Worm (Caenorhabditis elegans) whole organism, L1 larva: ENCODE measurements around the gene F44B9.5.

Experiments used
- F16B12.6 ChIP-seq: fragments of 150-350 bp; optimal IDR thresholded peaks from 2 replicates; lab custom pipeline; 2014; ENCODE audit warnings: missing biosample characterization, missing genetic modification characterization
- ama-1 ChIP-seq: fragments of 150-350 bp; optimal IDR thresholded peaks from 2 replicates; lab custom pipeline; 2014
- blmp-1 ChIP-seq: fragments of 150-350 bp; optimal IDR thresholded peaks from 2 replicates; lab custom pipeline; 2014; ENCODE audit warnings: missing biosample characterization, missing genetic modification characterization
- ceh-82 ChIP-seq, 3 experiments: fragments of 150-350 bp in 1 of 3; sonication (generic microtip) in 2 of 3; optimal IDR thresholded peaks; 2 replicates each; lab custom pipeline; 2014 to 2017; ENCODE audit warnings: missing biosample characterization in 3 of 3, missing genetic modification characterization in 3 of 3
- elt-3 ChIP-seq, 6 experiments: fragments of 150-350 bp in 1 of 6; sonication (generic microtip); optimal IDR thresholded peaks; 2 replicates each; lab custom pipeline; 2017 to 2018; ENCODE audit warnings: missing biosample characterization in 6 of 6, missing genetic modification characterization in 6 of 6, inconsistent platforms in 1 of 6
- hpl-2 ChIP-seq: fragments of 150-350 bp; optimal IDR thresholded peaks from 2 replicates; lab custom pipeline; 2014; ENCODE audit warnings: missing biosample characterization, missing genetic modification reagents, missing genetic modification characterization
- mep-1 ChIP-seq: fragments of 150-350 bp; optimal IDR thresholded peaks from 2 replicates; lab custom pipeline; 2014; ENCODE audit warnings: missing biosample characterization, missing genetic modification characterization
- nhr-11 ChIP-seq: fragments of 150-350 bp; optimal IDR thresholded peaks from 2 replicates; lab custom pipeline; 2014; ENCODE audit warnings: missing biosample characterization, missing genetic modification characterization
- nhr-85 ChIP-seq: sonication (generic microtip); peaks from one replicate; lab custom pipeline; 2016; ENCODE audit warnings: missing genetic modification characterization, inconsistent platforms, missing compliant biosample characterization
- pag-3 ChIP-seq: sonication (generic microtip); optimal IDR thresholded peaks from 2 replicates; lab custom pipeline; 2017; ENCODE audit warnings: missing genetic modification characterization, mild to moderate bottlenecking, missing compliant biosample characterization, antibody characterized with exemption, borderline replicate concordance; ENCODE audit not compliant: insufficient read depth
- sptf-1 ChIP-seq: fragments of 150-350 bp; optimal IDR thresholded peaks from 2 replicates; lab custom pipeline; 2014; ENCODE audit warnings: missing biosample characterization, missing genetic modification characterization
- tbx-2 ChIP-seq: sonication (generic microtip); optimal IDR thresholded peaks from 2 replicates; lab custom pipeline; 2016; ENCODE audit warnings: missing genetic modification characterization, missing compliant biosample characterization

DNA sequence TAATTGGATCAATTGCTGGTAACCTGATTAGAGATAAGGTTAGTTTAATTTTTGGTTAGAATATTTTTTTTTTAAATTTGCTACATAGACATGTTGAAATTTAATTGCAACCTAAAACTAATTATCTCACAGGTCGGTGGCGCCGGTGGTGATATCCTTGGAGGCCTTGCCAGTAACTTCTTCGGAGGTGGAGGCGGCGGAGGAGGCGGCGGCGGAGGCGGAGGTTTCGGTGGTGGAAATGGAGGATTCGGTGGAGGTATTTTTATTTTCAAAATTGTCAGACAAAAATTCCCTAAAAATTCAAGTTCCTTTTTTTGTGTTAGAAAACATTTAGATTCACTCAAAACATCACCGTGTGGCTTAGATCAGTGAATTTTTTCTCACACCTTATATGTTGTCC, 35.1 kb downstream of the F44B9.5 start:
- TF ChIP-seq mep-1 (tag; lab: Kevin White, UChicago) (no peak), sptf-1 (tag; lab: Kevin White, UChicago) (no peak), blmp-1 (tag; lab: Kevin White, UChicago) (no peak), nhr-85 (tag; lab: Kevin White, UChicago) (no peak), ama-1 (lab: Kevin White, UChicago) (no peak), tbx-2 (tag; lab: Kevin White, UChicago) (no peak), F16B12.6 (tag; lab: Kevin White, UChicago) (no peak), ceh-82 (tag; optimal IDR thresholded peaks at IDR 0.05; lab: Kevin White, UChicago) (no peak), hpl-2 (GFP tag; lab: Kevin White, UChicago) (no peak), pag-3 (tag; lab: Kevin White, UChicago) (no peak), nhr-11 (tag; lab: Kevin White, UChicago) (no peak), elt-3 (tag; optimal IDR thresholded peaks at IDR 0.05; lab: Kevin White, UChicago) (no peak)
